Fruit fly (Drosophila melanogaster) whole organism, embryonic: ENCODE data around the gene CG14357.
A peak's percentile ranks its signal among the peaks of the same experiment; 100 is the strongest.

Experiments used
- CG11723 ChIP-seq: fragments of 200-800 bp; sonication (Bioruptor generic); optimal IDR thresholded peaks from 2 replicates; lab custom pipeline; 2017; ENCODE audit warnings: missing biosample characterization, mild to moderate bottlenecking, missing genetic modification characterization
- CG12236 ChIP-seq: fragments of 200-800 bp; sonication (Bioruptor generic); optimal IDR thresholded peaks from 2 replicates; lab custom pipeline; 2016; ENCODE audit warnings: missing biosample characterization, missing genetic modification characterization
- CG12769 ChIP-seq: fragments of 200-800 bp; sonication (Bioruptor generic); optimal IDR thresholded peaks from 2 replicates; lab custom pipeline; 2019; ENCODE audit warnings: missing biosample characterization, mild to moderate bottlenecking, missing genetic modification characterization, moderate library complexity
- CG13894 ChIP-seq: fragments of 200-800 bp; sonication (Bioruptor generic); optimal IDR thresholded peaks from 3 replicates; lab custom pipeline; 2018; ENCODE audit warnings: missing biosample characterization, mild to moderate bottlenecking, missing genetic modification characterization, moderate library complexity
- CG14667 ChIP-seq: fragments of 200-800 bp; sonication (Bioruptor generic); IDR thresholded peaks from 2 replicates; pipeline ENCODE4 v1.3.6; 2022; ENCODE audit warnings: missing biosample characterization, missing genetic modification characterization
- CG14710 ChIP-seq: fragments of 200-800 bp; sonication (Bioruptor generic); optimal IDR thresholded peaks from 3 replicates; lab custom pipeline; 2019; ENCODE audit warnings: missing biosample characterization, mild to moderate bottlenecking, missing genetic modification characterization, moderate library complexity
- CG18476 ChIP-seq: fragments of 200-800 bp; sonication (Bioruptor generic); optimal IDR thresholded peaks from 2 replicates; lab custom pipeline; 2016; ENCODE audit warnings: missing biosample characterization, mild to moderate bottlenecking, missing genetic modification characterization
- CG2199 ChIP-seq: fragments of 200-800 bp; sonication (Bioruptor generic); IDR thresholded peaks from 3 replicates; pipeline ENCODE4 v1.3.6; 2022; ENCODE audit warnings: missing biosample characterization, missing genetic modification characterization
- CG3726 ChIP-seq: fragments of 200-800 bp; sonication (Bioruptor generic); IDR thresholded peaks from 3 replicates; pipeline ENCODE4, ENCODE4 v1.3.6; 2022; ENCODE audit warnings: missing biosample characterization, missing genetic modification characterization
- CG3847 ChIP-seq: fragments of 200-800 bp; sonication (Bioruptor generic); IDR thresholded peaks from 2 replicates; pipeline ENCODE4 v1.3.6; 2022; ENCODE audit warnings: missing biosample characterization, missing genetic modification characterization
- CG3995 ChIP-seq: fragments of 200-800 bp; sonication (Bioruptor generic); optimal IDR thresholded peaks from 3 replicates; lab custom pipeline; 2016; ENCODE audit warnings: missing biosample characterization, missing genetic modification characterization
- CG4707 ChIP-seq: fragments of 200-800 bp; sonication (Bioruptor generic); optimal IDR thresholded peaks from 2 replicates; lab custom pipeline; 2018; ENCODE audit warnings: missing biosample characterization, mild to moderate bottlenecking, missing genetic modification characterization, moderate library complexity
- CG5953 ChIP-seq: fragments of 200-800 bp; sonication (Bioruptor generic); IDR thresholded peaks from 2 replicates; pipeline ENCODE4 v1.3.6; 2022; ENCODE audit warnings: missing biosample characterization, missing genetic modification characterization
- CG6683 ChIP-seq: fragments of 200-800 bp; sonication (Bioruptor generic); optimal IDR thresholded peaks from 2 replicates; lab custom pipeline; 2017; ENCODE audit warnings: missing biosample characterization, mild to moderate bottlenecking, missing genetic modification characterization, missing genetic modification reagents
- CG8359 ChIP-seq: fragments of 200-800 bp; sonication (Bioruptor generic); optimal IDR thresholded peaks from 2 replicates; lab custom pipeline; 2017; ENCODE audit warnings: missing biosample characterization, mild to moderate bottlenecking, missing genetic modification characterization, borderline replicate concordance
- Deaf1 ChIP-seq: fragments of 200-800 bp; optimal IDR thresholded peaks from 3 replicates; lab custom pipeline; 2019; ENCODE audit warnings: missing biosample characterization, mild to moderate bottlenecking, missing genetic modification characterization, moderate library complexity
- Dref ChIP-seq: fragments of 200-800 bp; sonication (Bioruptor generic); IDR thresholded peaks from 2 replicates; pipeline ENCODE4 v1.3.6; 2022; ENCODE audit warnings: missing biosample characterization, missing genetic modification characterization
- E2f2 ChIP-seq: fragments of 200-800 bp; sonication (Bioruptor generic); IDR thresholded peaks from 2 replicates; pipeline ENCODE4 v1.3.6; 2022; ENCODE audit warnings: missing biosample characterization, missing genetic modification characterization
- Jarid2 ChIP-seq: fragments of 200-800 bp; sonication (Bioruptor generic); optimal IDR thresholded peaks from 3 replicates; lab custom pipeline; 2017; ENCODE audit warnings: mild to moderate bottlenecking, missing biosample characterization, missing genetic modification reagents, missing genetic modification characterization
- Lpt ChIP-seq: fragments of >200 bp; optimal IDR thresholded peaks from 2 replicates; lab custom pipeline; 2018; ENCODE audit warnings: missing biosample characterization, missing genetic modification characterization
- Optix ChIP-seq: fragments of 200-800 bp; sonication (Bioruptor generic); IDR thresholded peaks from 3 replicates; pipeline ENCODE4 v1.3.6; 2022; ENCODE audit warnings: missing biosample characterization, missing genetic modification characterization
- Sry-δ ChIP-seq: fragments of 200-800 bp; sonication (Bioruptor generic); optimal IDR thresholded peaks from 2 replicates; lab custom pipeline; 2016; ENCODE audit warnings: missing biosample characterization, missing genetic modification characterization
- Trl ChIP-seq, 3 experiments: fragments of >200 bp in 2 of 3; fragments of 200-800 bp in 1 of 3; sonication (Bioruptor generic) in 1 of 3; optimal IDR thresholded peaks; 2 replicates in 1 of 3; 3 replicates in 2 of 3; lab custom pipeline; 2016 to 2017; ENCODE audit warnings: missing biosample characterization in 1 of 3, missing genetic modification characterization in 1 of 3
- al ChIP-seq: fragments of 200-800 bp; sonication (Bioruptor generic); IDR thresholded peaks from 2 replicates; pipeline ENCODE4 v1.3.6; 2022; ENCODE audit warnings: missing biosample characterization, missing genetic modification characterization
- bab2 ChIP-seq: fragments of 200-800 bp; sonication (Bioruptor generic); optimal IDR thresholded peaks from 2 replicates; lab custom pipeline; 2016; ENCODE audit warnings: missing biosample characterization, missing genetic modification characterization
- chif ChIP-seq, 2 experiments: fragments of 200-800 bp; sonication (Bioruptor generic); optimal IDR thresholded peaks; 3 replicates each; lab custom pipeline; 2016; ENCODE audit warnings: missing biosample characterization in 2 of 2, missing genetic modification characterization in 2 of 2
- ewg ChIP-seq: fragments of 200-800 bp; sonication (Bioruptor generic); optimal IDR thresholded peaks from 3 replicates; lab custom pipeline; 2017; ENCODE audit warnings: mild to moderate bottlenecking, missing biosample characterization, missing genetic modification reagents, missing genetic modification characterization
- gro ChIP-seq: fragments of 200-800 bp; sonication (Bioruptor generic); optimal IDR thresholded peaks from 2 replicates; lab custom pipeline; 2016; ENCODE audit warnings: missing biosample characterization, missing genetic modification characterization
- gsb ChIP-seq: fragments of 200-800 bp; sonication (Bioruptor generic); IDR thresholded peaks from 2 replicates; pipeline ENCODE4 v1.3.6; 2022; ENCODE audit warnings: missing biosample characterization, missing genetic modification characterization
- jing ChIP-seq: fragments of 200-800 bp; sonication (Bioruptor generic); optimal IDR thresholded peaks from 2 replicates; lab custom pipeline; 2018; ENCODE audit warnings: missing biosample characterization, mild to moderate bottlenecking, missing genetic modification characterization
- p53 ChIP-seq: fragments of 200-800 bp; sonication (Bioruptor generic); optimal IDR thresholded peaks from 2 replicates; lab custom pipeline; 2016; ENCODE audit warnings: missing biosample characterization, missing genetic modification characterization
- scrt ChIP-seq: fragments of 200-800 bp; sonication (Bioruptor generic); optimal IDR thresholded peaks from 2 replicates; lab custom pipeline; 2018; ENCODE audit warnings: missing biosample characterization, mild to moderate bottlenecking, missing genetic modification characterization, moderate library complexity
- sens ChIP-seq: fragments of 200-800 bp; sonication (Bioruptor generic); peaks from one replicate; lab custom pipeline; 2016; ENCODE audit warnings: missing biosample characterization, missing genetic modification characterization
- seq ChIP-seq: fragments of 200-800 bp; sonication (Bioruptor generic); IDR thresholded peaks from 2 replicates; pipeline ENCODE4 v1.3.6; 2022; ENCODE audit warnings: missing biosample characterization, missing genetic modification characterization
- slou ChIP-seq: fragments of 200-800 bp; sonication (Bioruptor generic); optimal IDR thresholded peaks from 3 replicates; lab custom pipeline; 2016; ENCODE audit warnings: missing biosample characterization, missing genetic modification characterization
- sob ChIP-seq: fragments of 200-800 bp; sonication (Bioruptor generic); IDR thresholded peaks from 2 replicates; pipeline ENCODE4 v1.3.6; 2022; ENCODE audit warnings: missing biosample characterization, missing genetic modification characterization
- zen2 ChIP-seq: fragments of 200-800 bp; sonication (Bioruptor generic); IDR thresholded peaks from 3 replicates; pipeline ENCODE4 v1.3.6; 2022; ENCODE audit warnings: missing biosample characterization, missing genetic modification characterization; ENCODE audit not compliant: partially characterized antibody

CG14357 gene

DNA sequence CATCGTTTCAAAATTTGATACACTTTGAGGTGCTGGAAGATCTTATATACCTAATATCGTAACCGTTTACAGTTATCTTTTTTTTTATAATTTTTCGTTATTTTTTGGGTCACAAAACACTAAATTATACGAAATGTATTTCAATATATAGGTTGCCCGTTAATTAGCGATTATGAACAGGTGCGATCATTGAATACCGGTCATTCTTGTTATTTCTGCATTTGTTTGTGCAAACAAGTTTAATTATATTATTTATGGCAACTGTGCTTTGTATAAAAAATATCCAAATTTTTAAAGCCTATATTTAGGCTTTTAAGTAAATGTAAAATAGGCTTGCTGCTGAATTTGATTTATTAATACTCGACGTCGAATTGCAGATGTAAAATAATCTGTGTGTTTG is 40.6 kb upstream of the CG14357 start, which contains the start of gene CG42500 (continued):
- TF ChIP-seq bab2 (GFP tag; lab: Kevin White, UChicago) (no peak), Dref (GFP tag; lab: Robert Waterston, UW) (no peak)

DNA sequence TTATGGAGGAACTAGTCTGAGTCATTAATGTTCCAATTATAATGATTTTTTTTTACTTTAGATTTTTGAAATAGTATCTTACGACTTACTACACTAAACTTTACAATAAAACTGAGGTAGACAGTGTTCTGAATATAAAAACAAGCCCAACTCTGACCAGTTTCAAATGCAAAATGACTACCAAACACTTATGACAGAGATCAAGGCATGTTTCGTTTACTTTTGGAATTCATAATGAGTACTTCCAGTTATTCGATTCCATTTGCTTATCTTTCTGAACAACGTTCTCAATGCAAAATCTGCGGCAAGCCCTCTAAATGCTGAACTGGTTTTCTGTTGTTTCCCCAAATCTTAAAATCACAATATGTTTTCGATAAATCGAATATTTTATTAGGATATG is 39.9 kb upstream of the CG14357 start, which contains the start of gene CG14355:
TSS of gene CG14355 (minus strand) at position 101 of the 400 bp plus-strand sequence.
- TF ChIP-seq CG13894 (tag; lab: Kevin White, UChicago) (no peak), CG3847 (GFP tag; lab: Robert Waterston, UW) (no peak), al (GFP tag; lab: Robert Waterston, UW) (no peak), zen2 (no peak), seq (GFP tag; lab: Robert Waterston, UW) (no peak), CG2199 (GFP tag; lab: Robert Waterston, UW) (no peak), slou (GFP tag; lab: Kevin White, UChicago) (no peak), CG4707 (no peak), CG11723 (no peak), CG3995 (GFP tag; lab: Kevin White, UChicago) (no peak), CG14667 (no peak), CG14710 (tag; lab: Kevin White, UChicago) (no peak), Optix (GFP tag; lab: Robert Waterston, UW) (no peak), scrt (GFP tag; lab: Kevin White, UChicago) (no peak), chif (GFP tag; optimal IDR thresholded peaks at IDR 0.05; lab: Kevin White, UChicago) (no peak), Lpt (GFP tag; lab: Kevin White, UChicago) (no peak)

DNA sequence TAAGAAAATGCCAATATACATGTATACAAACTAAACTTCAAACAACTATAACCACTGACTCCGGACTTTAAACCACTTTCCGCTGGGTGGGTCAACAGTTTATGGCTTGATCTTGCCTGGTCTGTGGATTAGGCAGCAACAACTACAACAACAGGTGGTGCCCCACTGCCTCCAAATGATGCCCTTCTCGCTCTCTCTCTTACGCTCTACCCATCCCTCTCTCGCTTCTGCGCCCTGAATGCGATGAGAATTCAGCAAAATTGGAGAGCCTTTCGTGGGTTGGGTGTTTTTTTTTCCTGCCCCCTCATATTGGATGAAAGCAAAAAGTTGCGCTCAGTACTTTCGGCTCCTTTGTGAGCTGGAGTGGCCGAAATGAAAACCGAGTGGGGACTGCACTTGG is 28.9 kb upstream of the CG14357 start:
- TF ChIP-seq Trl (optimal IDR thresholded peaks at IDR 0.05; lab: Kevin White, UChicago) (peak; percentile 21 to 57), Trl (GFP tag; optimal IDR thresholded peaks at IDR 0.05; lab: Kevin White, UChicago) (no peak), p53 (GFP tag; lab: Kevin White, UChicago) (no peak), scrt (GFP tag; lab: Kevin White, UChicago) (peak; percentile 93), Jarid2 (GFP tag; lab: Kevin White, UChicago) (no peak), Sry-δ (GFP tag; lab: Kevin White, UChicago) (no peak), gro (GFP tag; lab: Kevin White, UChicago) (no peak), ewg (GFP tag; lab: Kevin White, UChicago) (peak; percentile 79), sens (no peak), sob (GFP tag; lab: Robert Waterston, UW) (no peak), CG6683 (GFP tag; lab: Kevin White, UChicago) (no peak), jing (GFP tag; lab: Kevin White, UChicago) (no peak), CG5953 (GFP tag; lab: Robert Waterston, UW) (no peak), Deaf1 (no peak), gsb (no peak), CG12769 (tag; lab: Kevin White, UChicago) (no peak), CG8359 (GFP tag; lab: Kevin White, UChicago) (peak; percentile 6), CG18476 (GFP tag; lab: Kevin White, UChicago) (no peak), CG12236 (GFP tag; lab: Kevin White, UChicago) (no peak)
- TF ChIP-seq, all 482 proteins: peak for 4

DNA sequence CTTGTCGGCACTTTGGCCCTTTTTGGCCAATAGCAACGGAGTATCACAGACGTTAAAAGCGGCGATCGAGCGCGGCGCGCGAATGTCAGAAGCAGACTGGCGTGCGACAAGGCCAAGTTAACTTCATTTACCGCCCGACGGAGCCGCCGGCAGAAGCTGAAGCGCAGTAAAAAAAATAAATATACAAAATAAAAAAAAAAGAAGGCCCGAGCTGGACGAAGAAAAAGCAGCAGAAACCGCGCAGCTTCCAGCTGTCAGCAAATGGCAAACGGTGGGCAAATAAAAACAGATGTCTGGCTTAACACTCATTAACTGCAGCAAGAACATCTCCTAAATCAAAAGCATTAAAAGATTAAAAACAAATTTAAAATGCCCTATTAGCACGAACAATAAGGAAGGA is 20.0 kb upstream of the CG14357 start, which contains the start of gene CG14356:
TSS of gene CG14356 (minus strand) at position 101 of the 400 bp plus-strand sequence.
- TF ChIP-seq E2f2 (GFP tag; lab: Robert Waterston, UW): no peak
- TF ChIP-seq CG3726 (GFP tag; lab: Robert Waterston, UW): 0 out of 3 replicates have a peak, but pooled peaks have one; percentile 11
